Fruit fly (Drosophila melanogaster): ENCODE results near the gene RpL17.

Gene RpL17

DNA sequence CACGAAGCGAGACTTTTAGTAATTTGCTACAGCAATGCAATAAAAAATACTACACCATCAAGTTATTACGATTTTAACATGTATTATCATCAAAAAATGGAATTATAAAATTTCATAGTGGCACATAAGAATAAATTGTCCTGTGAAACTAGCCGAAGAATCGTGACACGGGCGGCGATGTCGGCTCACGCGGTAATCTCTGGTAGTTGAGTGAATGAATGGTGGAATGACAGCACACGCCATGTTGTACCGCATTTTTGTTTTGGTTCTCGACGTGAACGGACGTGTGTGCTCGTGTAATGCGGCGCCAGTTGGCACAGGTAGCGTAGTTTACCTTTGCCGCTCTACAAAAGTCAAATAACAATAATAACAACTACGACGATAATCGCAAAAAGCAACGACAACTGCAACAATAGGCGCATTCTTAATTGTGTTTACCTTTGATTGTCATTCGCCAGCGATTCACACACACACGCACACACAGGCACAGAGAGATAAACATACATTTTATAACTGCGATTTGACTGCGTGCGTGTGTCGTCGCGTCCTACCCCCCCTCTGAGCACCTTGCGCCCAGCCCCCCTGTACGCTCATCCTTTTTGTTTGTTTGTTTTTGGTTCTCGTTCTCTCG is 44.7 kb downstream of the RpL17 start, which contains the start of gene CG14441 (continued):
- TF ChIP-seq Mad (GFP tag; optimal IDR thresholded peaks at IDR 0.05) (peak; percentile 52), Sox100B (GFP tag; optimal IDR thresholded peaks at IDR 0.05) (peak; percentile 56), Atf-2 (GFP tag; optimal IDR thresholded peaks at IDR 0.05) (peak; percentile 32), CG17829 (tag; optimal IDR thresholded peaks at IDR 0.05) (peak; percentile 47)

DNA sequence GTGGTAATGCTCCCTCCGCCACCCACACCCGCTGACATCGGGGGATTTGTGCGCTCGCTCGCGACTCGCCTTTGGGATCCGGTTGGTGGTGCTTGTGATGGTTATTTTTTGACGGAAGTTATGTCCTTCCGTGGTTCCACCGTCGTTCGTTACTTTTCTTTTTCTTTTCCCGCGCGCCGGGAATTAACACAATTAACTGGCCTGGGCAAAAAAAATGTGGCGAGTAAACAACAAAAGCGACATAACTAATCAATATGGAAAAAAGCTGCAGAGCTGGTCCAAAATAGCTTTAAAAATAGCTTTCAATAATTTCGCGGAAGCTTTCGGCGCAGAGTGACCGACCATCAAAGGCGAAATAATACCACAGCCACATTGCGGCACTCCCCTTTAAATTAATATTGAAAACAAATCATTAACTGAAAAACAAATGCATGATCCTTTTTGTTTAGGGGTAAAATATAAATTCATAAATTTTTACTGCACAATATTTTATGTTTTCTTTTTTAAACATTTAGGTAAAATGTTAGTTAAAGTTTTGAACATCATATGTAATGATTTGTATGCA is 45.7 kb downstream of the RpL17 start, which contains the start of gene CG14440:
Gene CG14440, minus strand, starts transcription at position 320 of the 565 bp plus-strand sequence.
- TF ChIP-seq az2 (GFP tag; optimal IDR thresholded peaks at IDR 0.05): no peak
- TF ChIP-seq CG34224 (GFP tag; IDR thresholded peaks at IDR 0.05; ENCODE audit: partially characterized antibody): peak; percentile 40
- TF ChIP-seq CG9876 (GFP tag; optimal IDR thresholded peaks at IDR 0.05): no peak
- TF ChIP-seq CTCF (GFP tag; optimal IDR thresholded peaks at IDR 0.05): peak; percentile 81
- no peak for TF ChIP-seq CG18476 (GFP tag; optimal IDR thresholded peaks at IDR 0.05)
- peak; percentile 5 for TF ChIP-seq sug (tag; optimal IDR thresholded peaks at IDR 0.05)
- TF ChIP-seq CG2678 (tag; optimal IDR thresholded peaks at IDR 0.05): peak; percentile 23
- 0 out of 3 replicates have a peak, but pooled peaks have one; percentile 43 for TF ChIP-seq otp (GFP tag; IDR thresholded peaks at IDR 0.05)
- TF ChIP-seq Dp (GFP tag; optimal IDR thresholded peaks at IDR 0.05): peak; percentile 39
- peak; percentile 5 for TF ChIP-seq kni (GFP tag; optimal IDR thresholded peaks at IDR 0.05)
- peak; percentile 28 for TF ChIP-seq caup (GFP tag; optimal IDR thresholded peaks at IDR 0.05; ENCODE audit: severe bottlenecking)
- TF ChIP-seq bsh (GFP tag; optimal IDR thresholded peaks at IDR 0.05): peak in 1 of 2 experiments; percentile 7
- TF ChIP-seq CG13287 (GFP tag; IDR thresholded peaks at IDR 0.05; ENCODE audit: partially characterized antibody): peak; percentile 12; the same call in 1 of the 2 replicates
- peak; percentile 15 for TF ChIP-seq wek (GFP tag; optimal IDR thresholded peaks at IDR 0.05)
- peak; percentile 39 for TF ChIP-seq MBD-R2 (GFP tag; IDR thresholded peaks at IDR 0.05)
- no peak for TF ChIP-seq Neu2 (GFP tag; optimal IDR thresholded peaks at IDR 0.05; ENCODE audit: borderline replicate concordance)
- TF ChIP-seq CG34376 (GFP tag; optimal IDR thresholded peaks at IDR 0.05): peak; percentile 33
- TF ChIP-seq CG11504 (tag; optimal IDR thresholded peaks at IDR 0.05): peak; percentile 1
- TF ChIP-seq sob (GFP tag; IDR thresholded peaks at IDR 0.05): peak; percentile 18; the same call in 1 of the 2 replicates
- peak; percentile 18 for TF ChIP-seq Hmr (GFP tag; optimal IDR thresholded peaks at IDR 0.05)
- TF ChIP-seq CG1603 (tag; optimal IDR thresholded peaks at IDR 0.05): peak; percentile 8
- TF ChIP-seq CG1792 (GFP tag; optimal IDR thresholded peaks at IDR 0.05): no peak
- TF ChIP-seq HmgZ (tag; optimal IDR thresholded peaks at IDR 0.05): peak; percentile 45
- no peak for TF ChIP-seq Hr78 (GFP tag; optimal IDR thresholded peaks at IDR 0.05)
- TF ChIP-seq CG10147 (GFP tag; optimal IDR thresholded peaks at IDR 0.05): peak; percentile 12
- 0 out of 2 replicates have a peak, but pooled peaks have one; percentile 19 for TF ChIP-seq CG14441 (GFP tag; IDR thresholded peaks at IDR 0.05)
- TF ChIP-seq CG14014 (GFP tag; IDR thresholded peaks at IDR 0.05): peak; percentile 33; the same call in 1 of the 2 replicates
- no peak for TF ChIP-seq hkb (optimal IDR thresholded peaks at IDR 0.05)
- TF ChIP-seq hkb (GFP tag; IDR thresholded peaks at IDR 0.05): peak; percentile 40; the same call in 1 of the 2 replicates
- peak; percentile 41 for TF ChIP-seq Fer1 (GFP tag; optimal IDR thresholded peaks at IDR 0.05)
- peak; percentile 2 for TF ChIP-seq Vsx1 (GFP tag; optimal IDR thresholded peaks at IDR 0.05)
- TF ChIP-seq tna (GFP tag; IDR thresholded peaks at IDR 0.05; ENCODE audit: partially characterized antibody): 0 out of 2 replicates have a peak, but pooled peaks have one; percentile 27
- TF ChIP-seq CG12155 (GFP tag; optimal IDR thresholded peaks at IDR 0.05): peak; percentile 81
- TF ChIP-seq CG2116 (GFP tag; optimal IDR thresholded peaks at IDR 0.05): peak; percentile 24
- no peak for TF ChIP-seq CG7786 (GFP tag; optimal IDR thresholded peaks at IDR 0.05)
- peak; percentile 39 for TF ChIP-seq pzg (GFP tag; optimal IDR thresholded peaks at IDR 0.05)
- TF ChIP-seq pan (optimal IDR thresholded peaks at IDR 0.05): no peak
- no peak for TF ChIP-seq pan (GFP tag; optimal IDR thresholded peaks at IDR 0.05 in 1 of 2, IDR thresholded peaks at IDR 0.05 in 1 of 2)
- peak; percentile 36 for TF ChIP-seq abd-A (tag; optimal IDR thresholded peaks at IDR 0.05)
- no peak for TF ChIP-seq odd (GFP tag; optimal IDR thresholded peaks at IDR 0.05)
- TF ChIP-seq seq (GFP tag; IDR thresholded peaks at IDR 0.05): peak; percentile 35; the same call in 1 of the 2 replicates
- peak; percentile 90 for TF ChIP-seq onecut (GFP tag; IDR thresholded peaks at IDR 0.05)

Measured in whole organism, embryonic.